Worm (Caenorhabditis elegans) whole organism, mixed stage, embryonic: ENCODE data around the gene F16H6.9.

Experiments used
- blmp-1 ChIP-seq: fragments of 150-350 bp; optimal IDR thresholded peaks from 2 replicates; lab custom pipeline; 2014; ENCODE audit warnings: missing biosample characterization, missing genetic modification characterization
- ceh-39 ChIP-seq: fragments of 150-350 bp; optimal IDR thresholded peaks from 2 replicates; lab custom pipeline; 2014; ENCODE audit warnings: missing biosample characterization, missing genetic modification characterization
- elt-1 ChIP-seq: sonication (generic microtip); optimal IDR thresholded peaks from 2 replicates; lab custom pipeline; 2017; ENCODE audit warnings: missing genetic modification characterization, mild to moderate bottlenecking, missing compliant biosample characterization, antibody characterized with exemption, moderate library complexity, borderline replicate concordance; ENCODE audit not compliant: insufficient read depth
- mep-1 ChIP-seq: fragments of 150-350 bp; optimal IDR thresholded peaks from 2 replicates; lab custom pipeline; 2017; ENCODE audit warnings: missing biosample characterization, missing genetic modification reagents, missing genetic modification characterization, inconsistent platforms
- nhr-12 ChIP-seq: fragments of 150-350 bp; optimal IDR thresholded peaks from 2 replicates; lab custom pipeline; 2014; ENCODE audit warnings: missing biosample characterization, missing genetic modification characterization
- nhr-28 ChIP-seq: fragments of 150-350 bp; optimal IDR thresholded peaks from 2 replicates; lab custom pipeline; 2014; ENCODE audit warnings: missing biosample characterization, missing genetic modification characterization
- tbx-8 ChIP-seq: fragments of 200-800 bp; sonication (Bioruptor generic); optimal IDR thresholded peaks from 2 replicates; lab custom pipeline; 2018; ENCODE audit warnings: mild to moderate bottlenecking, missing genetic modification characterization, moderate library complexity, missing compliant biosample characterization
- unc-62 ChIP-seq: fragments of 150-350 bp; optimal IDR thresholded peaks from 2 replicates; lab custom pipeline; 2014; ENCODE audit warnings: missing biosample characterization, missing genetic modification reagents, missing genetic modification characterization

DNA sequence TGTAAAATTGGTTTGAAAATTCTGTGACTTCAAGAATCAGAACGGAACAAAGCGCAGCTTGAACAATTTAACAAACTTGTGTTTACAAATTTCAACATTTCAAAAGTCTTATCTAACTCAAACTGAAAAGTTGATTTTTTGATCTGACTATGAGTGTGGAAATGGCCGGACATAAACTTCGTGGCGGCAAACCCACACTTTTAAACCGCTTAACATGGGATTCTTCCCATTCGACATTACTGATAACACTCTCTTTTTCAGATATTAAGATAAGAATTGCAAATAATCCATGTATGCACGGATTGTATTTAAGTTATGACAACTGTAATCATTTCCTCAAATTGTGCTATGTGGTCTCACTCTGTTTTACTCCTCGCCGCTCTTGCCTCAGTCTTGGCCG, 25.8 kb upstream of the F16H6.9 start, which contains the start of gene clec-42:
- no peak for TF ChIP-seq tbx-8 (GFP tag; lab: Kevin White, UChicago)
- TF ChIP-seq elt-1 (tag; lab: Kevin White, UChicago): no peak
- TF ChIP-seq nhr-28 (tag; lab: Kevin White, UChicago): no peak
- no peak for TF ChIP-seq blmp-1 (tag; lab: Kevin White, UChicago)
- TF ChIP-seq mep-1 (tag; lab: Kevin White, UChicago): no peak
- TF ChIP-seq ceh-39 (tag; lab: Kevin White, UChicago): no peak
- TF ChIP-seq unc-62 (GFP tag; lab: Kevin White, UChicago): no peak
- no peak for TF ChIP-seq nhr-12 (tag; lab: Kevin White, UChicago)
